Fruit fly (Drosophila melanogaster): ENCODE results near the gene Pisd.
A peak's percentile ranks its signal among the peaks of the same experiment; 100 is the strongest.

Pisd gene

DNA sequence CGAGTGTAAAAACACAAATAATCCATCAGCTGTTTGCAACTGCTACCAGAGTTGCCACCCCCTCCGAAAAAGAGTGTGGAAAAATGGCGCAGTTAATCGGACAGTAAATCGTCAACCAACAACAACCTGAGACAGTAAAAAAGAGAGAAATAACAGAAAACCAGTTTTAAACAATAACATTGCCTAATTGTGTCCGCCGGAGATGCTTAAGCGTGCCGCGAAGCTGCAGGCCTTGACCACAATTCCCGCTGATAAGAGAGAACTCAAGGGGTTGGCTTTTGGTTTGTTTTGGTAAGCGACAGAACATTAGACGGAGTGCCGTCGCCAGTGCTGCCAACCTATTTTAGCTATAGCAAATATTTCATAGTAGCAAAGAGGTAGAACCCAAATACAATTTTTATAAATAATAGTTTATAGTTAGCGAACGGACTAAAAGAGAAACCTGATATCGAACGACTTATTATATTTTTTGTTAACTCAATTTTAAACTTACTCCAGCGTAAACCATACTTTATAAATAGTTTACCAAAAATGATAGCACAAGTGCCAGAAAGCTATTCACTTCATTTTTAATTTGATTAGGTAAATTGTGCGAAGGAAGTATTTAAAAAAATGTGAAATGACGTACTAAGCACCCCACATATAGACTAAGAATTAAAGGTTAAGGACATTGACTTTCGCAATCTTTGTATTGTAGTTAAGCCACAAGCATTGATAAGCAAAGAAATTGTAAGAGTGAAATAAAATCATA is at the start of gene Pisd, which contains the start of gene Atg6:
TSS of gene Pisd (plus strand) at position 94 of the 751 bp plus-strand sequence.
TSS of gene Atg6 (minus strand) at position 93 of the 751 bp plus-strand sequence.
- TF ChIP-seq rn (GFP tag; IDR thresholded peaks at IDR 0.05) (no peak), CG4496 (GFP tag; IDR thresholded peaks at IDR 0.05) (0 out of 3 replicates have a peak, but pooled peaks have one; percentile 27), CG17806 (tag; optimal IDR thresholded peaks at IDR 0.05) (no peak), CG32121 (GFP tag; IDR thresholded peaks at IDR 0.05) (no peak), CG8159 (tag; optimal IDR thresholded peaks at IDR 0.05) (peak; percentile 20), Snoo (tag; optimal IDR thresholded peaks at IDR 0.05) (peak; percentile 6), CG8301 (tag; optimal IDR thresholded peaks at IDR 0.05) (no peak), EcR (GFP tag; optimal IDR thresholded peaks at IDR 0.05) (peak; percentile 41), CG9948 (tag; optimal IDR thresholded peaks at IDR 0.05) (no peak), gl (tag; optimal IDR thresholded peaks at IDR 0.05) (no peak), Pif1A (GFP tag; optimal IDR thresholded peaks at IDR 0.05) (no peak), CG34367 (tag; optimal IDR thresholded peaks at IDR 0.05) (no peak), Ets98B (GFP tag; IDR thresholded peaks at IDR 0.05) (peak; percentile 16; the same call in 1 of the 2 replicates), CG15710 (tag; optimal IDR thresholded peaks at IDR 0.05) (peak; percentile 15), fd96Ca (GFP tag; IDR thresholded peaks at IDR 0.05) (no peak), D1 (tag; optimal IDR thresholded peaks at IDR 0.05) (no peak), CG10348 (GFP tag; IDR thresholded peaks at IDR 0.05) (no peak), CG14655 (GFP tag; optimal IDR thresholded peaks at IDR 0.05) (no peak), CG13204 (GFP tag; optimal IDR thresholded peaks at IDR 0.05) (no peak), CG12605 (GFP tag; IDR thresholded peaks at IDR 0.05) (0 out of 2 replicates have a peak, but pooled peaks have one; percentile 9), Pif1B (GFP tag; optimal IDR thresholded peaks at IDR 0.05) (no peak)

DNA sequence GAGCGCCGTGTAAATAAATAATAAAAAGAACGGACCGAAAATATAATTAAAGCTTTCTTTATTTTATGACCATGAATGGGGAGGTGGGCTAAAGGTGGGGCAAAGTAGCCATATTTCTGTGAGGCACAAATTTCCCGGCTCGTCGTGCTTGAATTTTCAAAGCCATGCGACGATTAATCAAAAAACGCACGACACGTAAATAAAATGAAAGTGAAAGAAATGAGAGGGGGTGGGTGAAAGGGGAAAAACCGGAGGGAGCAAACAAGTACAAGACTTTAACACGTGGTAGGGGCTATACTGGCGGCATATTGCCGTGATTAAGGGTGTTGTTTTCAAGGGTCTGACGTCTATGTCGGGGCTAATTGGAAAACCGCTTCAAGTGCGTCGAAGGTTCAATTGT is 49.4 kb upstream of the Pisd start:
- TF ChIP-seq Pif1B (GFP tag; optimal IDR thresholded peaks at IDR 0.05) (no peak), CG14655 (GFP tag; optimal IDR thresholded peaks at IDR 0.05) (no peak), D1 (tag; optimal IDR thresholded peaks at IDR 0.05) (no peak), CG12605 (GFP tag; IDR thresholded peaks at IDR 0.05) (no peak), gl (tag; optimal IDR thresholded peaks at IDR 0.05) (no peak), CG15710 (tag; optimal IDR thresholded peaks at IDR 0.05) (no peak), CG32121 (GFP tag; IDR thresholded peaks at IDR 0.05) (no peak), fd96Ca (GFP tag; IDR thresholded peaks at IDR 0.05) (no peak), CG8301 (tag; optimal IDR thresholded peaks at IDR 0.05) (no peak), EcR (GFP tag; optimal IDR thresholded peaks at IDR 0.05) (no peak), CG17806 (tag; optimal IDR thresholded peaks at IDR 0.05) (no peak), CG4496 (GFP tag; IDR thresholded peaks at IDR 0.05) (no peak), CG8159 (tag; optimal IDR thresholded peaks at IDR 0.05) (no peak)

DNA sequence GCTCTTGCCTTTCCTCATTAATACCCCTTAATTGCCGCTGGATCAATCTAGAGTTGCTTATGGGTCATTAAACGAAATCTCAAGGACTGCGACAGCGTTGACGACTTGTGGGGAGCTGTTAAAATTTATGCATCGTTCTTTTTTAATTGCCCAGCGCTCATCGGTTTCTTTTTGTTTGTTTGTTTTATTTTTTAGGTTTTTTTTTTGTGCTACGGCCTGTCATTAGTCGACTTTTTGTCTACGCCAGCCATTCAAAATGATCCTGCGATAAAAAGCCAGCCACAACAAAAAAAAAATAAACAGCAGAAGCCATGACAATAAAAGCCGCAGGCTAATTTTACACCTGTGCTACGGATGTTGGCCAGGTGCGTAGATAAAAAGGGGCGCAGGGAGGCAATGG is 46.6 kb upstream of the Pisd start:
- TF ChIP-seq CG8159 (tag; optimal IDR thresholded peaks at IDR 0.05) (peak; percentile 50), CG34367 (tag; optimal IDR thresholded peaks at IDR 0.05) (peak; percentile 44), CG13204 (GFP tag; optimal IDR thresholded peaks at IDR 0.05) (peak; percentile 51), Pif1B (GFP tag; optimal IDR thresholded peaks at IDR 0.05) (no peak), CG9948 (tag; optimal IDR thresholded peaks at IDR 0.05) (peak; percentile 34), rn (GFP tag; IDR thresholded peaks at IDR 0.05) (no peak), EcR (GFP tag; optimal IDR thresholded peaks at IDR 0.05) (peak; percentile 80), CG14655 (GFP tag; optimal IDR thresholded peaks at IDR 0.05) (no peak), Pif1A (GFP tag; optimal IDR thresholded peaks at IDR 0.05) (peak; percentile 21), CG17806 (tag; optimal IDR thresholded peaks at IDR 0.05) (peak; percentile 50), fd96Ca (GFP tag; IDR thresholded peaks at IDR 0.05) (no peak), gl (tag; optimal IDR thresholded peaks at IDR 0.05) (peak; percentile 76), CG15710 (tag; optimal IDR thresholded peaks at IDR 0.05) (peak; percentile 44)

DNA sequence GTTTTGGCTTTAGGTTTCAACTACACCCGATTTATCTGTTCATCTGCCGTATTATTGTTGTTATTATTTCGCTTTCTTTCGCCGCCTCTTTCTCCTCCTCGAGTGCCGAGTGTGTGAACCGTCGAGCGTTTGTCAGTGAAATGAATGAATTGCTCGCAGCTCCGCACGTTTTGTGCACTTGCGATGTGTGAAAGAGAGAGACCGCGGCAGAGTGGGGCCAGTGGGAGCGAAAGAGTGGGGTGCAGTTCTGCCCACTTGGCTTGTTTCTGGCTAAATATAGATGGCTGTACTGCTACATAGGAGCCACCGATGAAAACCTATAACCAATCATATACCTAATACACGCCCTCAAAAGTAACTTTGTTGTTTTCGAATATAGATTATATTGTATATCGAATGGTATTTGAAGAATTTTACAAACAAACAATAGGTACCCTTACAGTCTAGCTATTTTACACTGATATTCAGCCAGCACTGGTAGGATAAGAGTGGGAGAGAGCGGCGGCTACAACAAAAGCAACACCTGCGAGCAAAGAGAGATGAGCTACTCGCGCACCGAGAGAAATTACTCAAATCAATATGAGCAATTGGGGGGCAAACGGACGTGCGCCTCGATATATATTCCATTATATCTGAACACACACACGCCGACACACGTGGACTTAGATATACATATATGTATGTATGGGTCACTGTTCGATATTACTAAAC is 44.0 kb upstream of the Pisd start:
- peak; percentile 52; the same call in 2 of the 3 replicates for TF ChIP-seq CG4496 (GFP tag; IDR thresholded peaks at IDR 0.05)
- peak; percentile 36; the same call in 1 of the 2 replicates for TF ChIP-seq CG32121 (GFP tag; IDR thresholded peaks at IDR 0.05)
- peak; percentile 34 for TF ChIP-seq CG14655 (GFP tag; optimal IDR thresholded peaks at IDR 0.05)
- TF ChIP-seq CG13204 (GFP tag; optimal IDR thresholded peaks at IDR 0.05): no peak
- peak; percentile 21 for TF ChIP-seq Pif1A (GFP tag; optimal IDR thresholded peaks at IDR 0.05)
- no peak for TF ChIP-seq CG17806 (tag; optimal IDR thresholded peaks at IDR 0.05)
- peak; percentile 28 for TF ChIP-seq CG8301 (tag; optimal IDR thresholded peaks at IDR 0.05)
- TF ChIP-seq EcR (GFP tag; optimal IDR thresholded peaks at IDR 0.05): no peak
- 0 out of 2 replicates have a peak, but pooled peaks have one; percentile 44 for TF ChIP-seq Ets98B (GFP tag; IDR thresholded peaks at IDR 0.05)
- TF ChIP-seq CG9948 (tag; optimal IDR thresholded peaks at IDR 0.05): no peak
- TF ChIP-seq Pif1B (GFP tag; optimal IDR thresholded peaks at IDR 0.05): peak; percentile 55
- TF ChIP-seq CG10348 (GFP tag; IDR thresholded peaks at IDR 0.05): no peak
- TF ChIP-seq gl (tag; optimal IDR thresholded peaks at IDR 0.05): no peak
- TF ChIP-seq D1 (tag; optimal IDR thresholded peaks at IDR 0.05): no peak
- 0 out of 2 replicates have a peak, but pooled peaks have one; percentile 23 for TF ChIP-seq CG12605 (GFP tag; IDR thresholded peaks at IDR 0.05)
- TF ChIP-seq CG15710 (tag; optimal IDR thresholded peaks at IDR 0.05): no peak
- TF ChIP-seq CG8159 (tag; optimal IDR thresholded peaks at IDR 0.05): peak; percentile 1
- TF ChIP-seq fd96Ca (GFP tag; IDR thresholded peaks at IDR 0.05): peak; percentile 11; the same call in 1 of the 3 replicates
- TF ChIP-seq Snoo (tag; optimal IDR thresholded peaks at IDR 0.05): no peak
- TF ChIP-seq rn (GFP tag; IDR thresholded peaks at IDR 0.05): no peak
- TF ChIP-seq CG34367 (tag; optimal IDR thresholded peaks at IDR 0.05): no peak
